Fruit fly (Drosophila melanogaster) S2 (cell line): Measurements from ENCODE around the gene Osi12.

Experiments used
- CG8478 ChIP-seq: fragments of >200 bp; optimal IDR thresholded peaks from 2 replicates; lab custom pipeline; 2018
- CTCF ChIP-seq, 2 experiments: fragments of >200 bp; optimal IDR thresholded peaks; 2 replicates each; lab custom pipeline; 2018

- TF ChIP-seq CTCF (optimal IDR thresholded peaks at IDR 0.05; lab: Kevin White, UChicago) (no peak), CG8478 (no peak)
These were observed 9.1 kb downstream of the Osi12 start, which contains the start of gene CG15594 for dm6 chr3R:6287433-6287832.
